Fruit fly (Drosophila melanogaster): Measurements from ENCODE around the gene CG10584.

dm6 chr3L:20982544-20982943 is 48.6 kb downstream of the CG10584 start:
- TF ChIP-seq Sin3A (optimal IDR thresholded peaks at IDR 0.05) (no peak), ttk (optimal IDR thresholded peaks at IDR 0.05) (no peak), Myc (optimal IDR thresholded peaks at IDR 0.05) (no peak), h (optimal IDR thresholded peaks at IDR 0.05) (no peak), insv (optimal IDR thresholded peaks at IDR 0.05) (no peak)
